Worm (Caenorhabditis elegans) whole organism, L1 larva: ENCODE results near the gene osta-1.

Source experiments
- ama-1 ChIP-seq: fragments of 150-350 bp; optimal IDR thresholded peaks from 2 replicates; lab custom pipeline; 2014
- blmp-1 ChIP-seq: fragments of 150-350 bp; optimal IDR thresholded peaks from 2 replicates; lab custom pipeline; 2014; ENCODE audit warnings: missing biosample characterization, missing genetic modification characterization
- ceh-82 ChIP-seq, 3 experiments: fragments of 150-350 bp in 1 of 3; sonication (generic microtip) in 2 of 3; optimal IDR thresholded peaks; 2 replicates each; lab custom pipeline; 2014 to 2017; ENCODE audit warnings: missing biosample characterization in 3 of 3, missing genetic modification characterization in 3 of 3
- ceh-88 ChIP-seq: fragments of 200-800 bp; sonication (Bioruptor generic); IDR thresholded peaks from 2 replicates; pipeline ENCODE4 v1.3.6; 2022; ENCODE audit warnings: missing genetic modification characterization, missing compliant biosample characterization
- efl-1 ChIP-seq, 4 experiments: fragments of 150-350 bp; optimal IDR thresholded peaks in 3 of 4; peaks in 1 of 4; 1 replicate in 1 of 4; 2 replicates in 3 of 4; lab custom pipeline; 2014; ENCODE audit warnings: missing biosample characterization in 2 of 4, missing genetic modification characterization in 2 of 4, missing genetic modification reagents in 2 of 4
- fkh-10 ChIP-seq: sonication (generic microtip); optimal IDR thresholded peaks from 2 replicates; lab custom pipeline; 2017; ENCODE audit warnings: missing biosample characterization, missing genetic modification reagents, missing genetic modification characterization
- hlh-4 ChIP-seq: sonication (generic microtip); optimal IDR thresholded peaks from 2 replicates; lab custom pipeline; 2016; ENCODE audit warnings: mild to moderate bottlenecking, missing genetic modification characterization, missing compliant biosample characterization
- lin-39 ChIP-seq: fragments of 150-350 bp; optimal IDR thresholded peaks from 2 replicates; lab custom pipeline; 2014; ENCODE audit warnings: missing biosample characterization, missing genetic modification reagents, missing genetic modification characterization
- lsy-2 ChIP-seq, 2 experiments: fragments of 150-350 bp; optimal IDR thresholded peaks; 2 replicates each; lab custom pipeline; 2014; ENCODE audit warnings: missing biosample characterization in 2 of 2, missing genetic modification characterization in 2 of 2
- mep-1 ChIP-seq: fragments of 150-350 bp; optimal IDR thresholded peaks from 2 replicates; lab custom pipeline; 2014; ENCODE audit warnings: missing biosample characterization, missing genetic modification characterization
- nhr-237 ChIP-seq: fragments of 150-350 bp; optimal IDR thresholded peaks from 2 replicates; lab custom pipeline; 2014; ENCODE audit warnings: missing biosample characterization, missing genetic modification characterization
- pqm-1 ChIP-seq: sonication (generic microtip); optimal IDR thresholded peaks from 3 replicates; lab custom pipeline; 2017; ENCODE audit warnings: missing biosample characterization, missing genetic modification characterization
- snpc-4 ChIP-seq: fragments of 150-350 bp; optimal IDR thresholded peaks from 2 replicates; lab custom pipeline; 2014; ENCODE audit warnings: missing biosample characterization, missing genetic modification characterization

DNA sequence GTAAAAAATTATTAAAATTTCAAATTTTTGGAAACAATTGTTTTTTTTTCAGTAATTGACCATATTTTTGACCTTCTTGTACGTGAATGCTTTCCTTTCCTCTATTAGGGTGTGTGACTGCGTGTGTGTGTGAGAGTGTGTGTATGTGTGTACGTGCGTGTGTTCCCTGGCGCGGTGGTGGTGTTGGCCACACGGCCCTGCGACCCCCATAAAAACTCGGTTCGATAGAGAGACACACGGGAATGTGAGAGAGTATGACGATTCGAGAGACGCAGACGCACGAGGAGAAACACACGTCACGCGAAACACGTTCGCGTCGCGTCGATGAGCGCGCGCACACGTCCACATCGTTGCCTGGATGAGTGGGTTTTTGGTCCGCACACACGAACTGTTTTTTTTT lies 12.3 kb downstream of the osta-1 start:
- TF ChIP-seq ceh-82 (tag; optimal IDR thresholded peaks at IDR 0.05; lab: Kevin White, UChicago) (peak in 2 of 3 experiments; percentile 52 to 65), nhr-237 (tag; lab: Kevin White, UChicago) (peak; percentile 4), lin-39 (tag; lab: Kevin White, UChicago) (no peak), blmp-1 (peak; percentile 56), mep-1 (tag; lab: Kevin White, UChicago) (peak; percentile 76), fkh-10 (peak; percentile 23), ama-1 (lab: Kevin White, UChicago) (no peak), snpc-4 (tag; lab: Kevin White, UChicago) (peak; percentile 30), pqm-1 (no peak), lsy-2 (tag; optimal IDR thresholded peaks at IDR 0.05; lab: Kevin White, UChicago) (peak; percentile 51 to 64), efl-1 (optimal IDR thresholded peaks at IDR 0.05; lab: Kevin White, UChicago) (peak; percentile 65 to 68), efl-1 (GFP tag; optimal IDR thresholded peaks at IDR 0.05 in 1 of 2; lab: Kevin White, UChicago) (peak; percentile 56 to 92), ceh-88 (no peak; the same call in 1 of the 2 replicates), hlh-4 (tag; lab: Kevin White, UChicago) (no peak)
